Fruit fly (Drosophila melanogaster) whole organism, wandering third instar larva: ENCODE results near the gene RpS28b.

Source experiments
- Abd-B ChIP-seq: fragments of >200 bp; optimal IDR thresholded peaks from 2 replicates; lab custom pipeline; 2017; ENCODE audit warnings: missing biosample characterization, missing genetic modification characterization
- CG32264 ChIP-seq: fragments of 200-800 bp; sonication (Bioruptor generic); optimal IDR thresholded peaks from 2 replicates; lab custom pipeline; 2016; ENCODE audit warnings: missing biosample characterization, missing genetic modification characterization
- CG9705 ChIP-seq: fragments of 200-800 bp; sonication (Bioruptor generic); optimal IDR thresholded peaks from 2 replicates; lab custom pipeline; 2018; ENCODE audit warnings: missing biosample characterization, mild to moderate bottlenecking, missing genetic modification characterization
- CrebA ChIP-seq: fragments of 200-800 bp; sonication (Bioruptor generic); optimal IDR thresholded peaks from 2 replicates; lab custom pipeline; 2016; ENCODE audit warnings: missing biosample characterization, mild to moderate bottlenecking, missing genetic modification characterization, borderline replicate concordance
- Dfd ChIP-seq: fragments of >200 bp; optimal IDR thresholded peaks from 2 replicates; lab custom pipeline; 2017; ENCODE audit warnings: missing biosample characterization, missing genetic modification characterization
- Dif ChIP-seq: fragments of 200-275, 200-300 bp; sonication (Bioruptor generic); optimal IDR thresholded peaks from 2 replicates; lab custom pipeline; 2018; ENCODE audit warnings: missing biosample characterization, missing genetic modification characterization; ENCODE audit not compliant: partially characterized antibody
- GATAd ChIP-seq: sonication (Bioruptor generic); optimal IDR thresholded peaks from 2 replicates; lab custom pipeline; 2016; ENCODE audit warnings: missing biosample characterization, missing genetic modification characterization
- HLH106 ChIP-seq: fragments of 200-800 bp; optimal IDR thresholded peaks from 3 replicates; lab custom pipeline; 2019; ENCODE audit warnings: missing biosample characterization, mild to moderate bottlenecking, missing genetic modification characterization, moderate library complexity
- Hnf4 ChIP-seq: fragments of 200-800 bp; sonication (Bioruptor generic); optimal IDR thresholded peaks from 2 replicates; lab custom pipeline; 2016; ENCODE audit warnings: missing biosample characterization, mild to moderate bottlenecking, missing genetic modification characterization
- Hr78 ChIP-seq: fragments of >200 bp; optimal IDR thresholded peaks from 2 replicates; lab custom pipeline; 2017; ENCODE audit warnings: missing biosample characterization, missing genetic modification characterization
- Hr83 ChIP-seq: fragments of 200-300 bp; sonication (Bioruptor generic); optimal IDR thresholded peaks from 2 replicates; lab custom pipeline; 2016; ENCODE audit warnings: missing biosample characterization, mild to moderate bottlenecking, missing genetic modification characterization, moderate library complexity; ENCODE audit not compliant: poor library complexity, severe bottlenecking
- Jra ChIP-seq: sonication (Bioruptor generic); optimal IDR thresholded peaks from 2 replicates; lab custom pipeline; 2016; ENCODE audit warnings: missing biosample characterization, missing genetic modification characterization
- Mio ChIP-seq: sonication (Bioruptor generic); optimal IDR thresholded peaks from 2 replicates; lab custom pipeline; 2016; ENCODE audit warnings: missing biosample characterization, missing genetic modification characterization
- Myc ChIP-seq: fragments of >200 bp; optimal IDR thresholded peaks from 2 replicates; lab custom pipeline; 2017
- N ChIP-seq: fragments of >200 bp; optimal IDR thresholded peaks from 2 replicates; lab custom pipeline; 2018; ENCODE audit warnings: missing biosample characterization, missing external identifiers, missing genetic modification characterization
- OdsH ChIP-seq: fragments of 200-800 bp; sonication (Bioruptor generic); optimal IDR thresholded peaks from 2 replicates; lab custom pipeline; 2016; ENCODE audit warnings: missing biosample characterization, mild to moderate bottlenecking, missing genetic modification characterization
- Rel ChIP-seq, 2 experiments: fragments of 200-800 bp; sonication (Bioruptor generic) in 1 of 2; optimal IDR thresholded peaks; 2 replicates in 1 of 2; 3 replicates in 1 of 2; lab custom pipeline; 2016 to 2019; ENCODE audit warnings: mild to moderate bottlenecking in 2 of 2, missing biosample characterization in 2 of 2, missing genetic modification characterization in 2 of 2, moderate library complexity in 1 of 2
- Sp1 ChIP-seq: fragments of 200-800 bp; sonication (Bioruptor generic); optimal IDR thresholded peaks from 3 replicates; lab custom pipeline; 2019; ENCODE audit warnings: missing biosample characterization, mild to moderate bottlenecking, missing genetic modification characterization, moderate library complexity
- Vsx2 ChIP-seq: fragments of 200-300, 225-300 bp; sonication (Bioruptor generic); optimal IDR thresholded peaks from 2 replicates; lab custom pipeline; 2018; ENCODE audit warnings: missing biosample characterization, missing genetic modification characterization; ENCODE audit not compliant: partially characterized antibody
- br ChIP-seq: fragments of 200-800 bp; sonication (Bioruptor generic); optimal IDR thresholded peaks from 2 replicates; lab custom pipeline; 2016; ENCODE audit warnings: missing biosample characterization, missing genetic modification characterization
- brk ChIP-seq: fragments of 200-800 bp; sonication (Bioruptor generic); optimal IDR thresholded peaks from 2 replicates; lab custom pipeline; 2016; ENCODE audit warnings: missing biosample characterization, mild to moderate bottlenecking, missing genetic modification characterization
- dl ChIP-seq, 2 experiments: fragments of 175-275, 200-275 bp in 1 of 2; fragments of 200-275 bp in 1 of 2; sonication (Bioruptor generic); optimal IDR thresholded peaks; lab custom pipeline; 2018; ENCODE audit warnings: mild to moderate bottlenecking in 2 of 2, missing biosample characterization in 2 of 2, missing genetic modification characterization in 2 of 2, moderate library complexity in 2 of 2; ENCODE audit not compliant: partially characterized antibody in 2 of 2, insufficient read depth in 1 of 2
- dmrt93B ChIP-seq: fragments of 200-800 bp; sonication (Bioruptor generic); optimal IDR thresholded peaks from 2 replicates; lab custom pipeline; 2018; ENCODE audit warnings: missing biosample characterization, mild to moderate bottlenecking, missing genetic modification characterization
- dsf ChIP-seq: sonication (Bioruptor generic); optimal IDR thresholded peaks from 2 replicates; lab custom pipeline; 2016; ENCODE audit warnings: missing biosample characterization, missing genetic modification characterization, borderline replicate concordance
- ey ChIP-seq: fragments of 200-800 bp; sonication (Bioruptor generic); optimal IDR thresholded peaks from 2 replicates; lab custom pipeline; 2016; ENCODE audit warnings: missing biosample characterization, missing genetic modification characterization
- foxo ChIP-seq, 2 experiments: fragments of 200-800 bp; sonication (Bioruptor generic); optimal IDR thresholded peaks; 2 replicates in 1 of 2; 3 replicates in 1 of 2; lab custom pipeline; 2016 to 2017; ENCODE audit warnings: missing biosample characterization in 2 of 2, missing genetic modification characterization in 2 of 2
- fru ChIP-seq: fragments of 200-800 bp; sonication (Bioruptor generic); optimal IDR thresholded peaks from 3 replicates; lab custom pipeline; 2016; ENCODE audit warnings: missing biosample characterization, mild to moderate bottlenecking, missing genetic modification characterization
- h ChIP-seq: fragments of 200-800 bp; sonication (Bioruptor generic); optimal IDR thresholded peaks from 3 replicates; lab custom pipeline; 2016; ENCODE audit warnings: missing biosample characterization, mild to moderate bottlenecking, missing genetic modification characterization
- jim ChIP-seq: fragments of 175-275, 200-325 bp; sonication (Bioruptor generic); optimal IDR thresholded peaks from 2 replicates; lab custom pipeline; 2016; ENCODE audit warnings: missing biosample characterization, mild to moderate bottlenecking, missing genetic modification characterization
- lola ChIP-seq: fragments of >200 bp; optimal IDR thresholded peaks from 2 replicates; lab custom pipeline; 2017; ENCODE audit warnings: missing biosample characterization, missing genetic modification characterization
- pan ChIP-seq: fragments of >200 bp; optimal IDR thresholded peaks from 2 replicates; lab custom pipeline; 2017
- psq ChIP-seq: fragments of 200-800 bp; sonication (Bioruptor generic); optimal IDR thresholded peaks from 3 replicates; lab custom pipeline; 2017; ENCODE audit warnings: missing biosample characterization, mild to moderate bottlenecking, missing genetic modification characterization, moderate library complexity
- rgr ChIP-seq: fragments of 200-800 bp; sonication (Bioruptor generic); optimal IDR thresholded peaks from 3 replicates; lab custom pipeline; 2016; ENCODE audit warnings: missing biosample characterization, mild to moderate bottlenecking, missing genetic modification characterization
- sage ChIP-seq: fragments of 200-800 bp; sonication (Bioruptor generic); optimal IDR thresholded peaks from 2 replicates; lab custom pipeline; 2016; ENCODE audit warnings: missing biosample characterization, mild to moderate bottlenecking, missing genetic modification characterization
- sv ChIP-seq: fragments of 200-800 bp; sonication (Bioruptor generic); optimal IDR thresholded peaks from 3 replicates; lab custom pipeline; 2016; ENCODE audit warnings: missing biosample characterization, missing genetic modification characterization
- tai ChIP-seq: sonication (Bioruptor generic); optimal IDR thresholded peaks from 2 replicates; lab custom pipeline; 2016; ENCODE audit warnings: missing biosample characterization, missing genetic modification characterization
- usp ChIP-seq: fragments of >200 bp; optimal IDR thresholded peaks from 2 replicates; lab custom pipeline; 2017; ENCODE audit warnings: missing biosample characterization, missing genetic modification characterization
- woc ChIP-seq: sonication (Bioruptor generic); optimal IDR thresholded peaks from 2 replicates; lab custom pipeline; 2016; ENCODE audit warnings: missing biosample characterization, mild to moderate bottlenecking, missing genetic modification characterization

Gene RpS28b

DNA sequence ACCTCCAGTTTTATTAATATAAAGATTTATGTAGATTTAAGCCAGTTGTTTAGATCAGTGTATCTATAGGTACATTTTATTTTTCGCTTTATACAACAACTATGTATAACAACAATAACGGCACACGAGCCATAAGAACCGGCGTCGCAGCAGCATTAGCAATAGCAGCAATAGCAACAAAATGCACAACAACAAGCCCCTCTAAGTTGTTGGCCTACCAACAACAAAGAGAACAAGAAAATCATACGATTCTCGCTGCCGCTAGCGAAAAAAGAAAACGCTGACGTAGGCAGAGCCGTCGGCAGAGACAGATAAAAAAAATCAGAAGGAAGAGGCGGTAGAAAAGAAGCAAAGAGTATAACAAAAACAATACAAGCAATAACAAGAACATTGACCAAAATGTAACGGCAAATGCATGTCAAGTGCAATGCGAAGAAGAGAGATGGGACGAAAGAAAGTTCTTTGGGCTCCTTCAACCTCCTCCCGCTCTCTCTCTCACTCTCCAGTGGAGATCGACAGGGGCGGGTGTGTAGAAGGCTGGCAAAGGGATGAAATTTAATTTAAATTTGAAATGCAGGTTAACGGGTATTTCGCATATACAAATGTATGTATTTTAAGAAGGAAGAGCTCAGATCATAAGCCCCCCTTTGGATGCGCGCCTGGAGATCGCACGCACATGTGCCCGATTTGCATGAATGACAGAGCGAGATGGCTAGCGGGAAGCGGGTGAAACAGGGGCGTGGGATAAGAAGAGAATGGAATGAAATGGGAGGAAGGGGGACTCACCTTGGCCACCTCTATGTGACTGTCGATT lies 24.5 kb downstream of the RpS28b start (continued):
- no peak for TF ChIP-seq N (GFP tag; lab: Kevin White, UChicago)
- TF ChIP-seq usp (GFP tag; lab: Kevin White, UChicago), result no peak
- TF ChIP-seq lola, result no peak
- TF ChIP-seq h (GFP tag; lab: Kevin White, UChicago), result peak; percentile 100
- TF ChIP-seq, all 38 proteins: peak for 27

DNA sequence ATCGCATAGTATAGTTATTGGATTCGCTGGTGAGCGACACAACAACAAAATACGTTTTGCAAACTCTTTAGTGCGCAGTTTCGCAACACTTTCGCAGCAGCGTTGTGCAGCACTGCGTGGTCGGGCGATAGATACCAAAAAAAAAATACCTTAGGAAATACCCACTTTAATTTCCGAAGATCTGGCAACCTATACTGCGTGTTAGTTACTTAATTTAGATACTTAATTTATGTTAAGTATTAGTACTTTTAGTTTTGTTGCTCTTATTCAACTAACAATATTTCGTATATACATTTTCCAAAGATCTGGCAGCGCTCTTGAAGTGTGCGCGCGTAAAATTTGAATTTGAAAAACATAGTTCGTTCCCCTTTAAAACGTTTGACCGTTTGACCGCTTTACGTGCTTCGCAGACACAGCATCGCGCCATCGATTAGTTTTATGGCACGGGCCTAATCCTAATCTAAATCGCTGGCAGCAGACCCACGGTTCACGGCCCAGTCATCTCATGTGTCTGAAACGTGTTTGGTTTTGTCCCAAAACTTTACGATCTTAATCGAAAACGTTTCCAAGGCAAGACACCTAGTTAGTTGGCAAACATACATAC lies 25.6 kb downstream of the RpS28b start, which contains the start of gene LPCAT:
TSS of gene LPCAT (minus strand) at position 70 of the 604 bp plus-strand sequence.
- TF ChIP-seq rgr (GFP tag; lab: Kevin White, UChicago), result peak; percentile 60
- peak in 1 of 2 experiments; percentile 88 for TF ChIP-seq foxo (GFP tag; optimal IDR thresholded peaks at IDR 0.05; lab: Kevin White, UChicago)
- TF ChIP-seq dmrt93B (GFP tag; lab: Kevin White, UChicago), result peak; percentile 48
- no peak for TF ChIP-seq Abd-B (GFP tag; lab: Kevin White, UChicago)
- peak; percentile 72 for TF ChIP-seq HLH106 (tag; lab: Kevin White, UChicago)
- peak; percentile 23 for TF ChIP-seq OdsH (GFP tag; lab: Kevin White, UChicago)
- peak; percentile 9 for TF ChIP-seq Dif
- peak; percentile 73 for TF ChIP-seq CG9705 (GFP tag; lab: Kevin White, UChicago)
- TF ChIP-seq sv (GFP tag; lab: Kevin White, UChicago), result peak; percentile 83
- peak; percentile 80 for TF ChIP-seq tai
- no peak for TF ChIP-seq N (GFP tag; lab: Kevin White, UChicago)
- TF ChIP-seq dsf, result peak; percentile 23
- TF ChIP-seq Hnf4 (GFP tag; lab: Kevin White, UChicago), result peak; percentile 80
- no peak for TF ChIP-seq GATAd (GFP tag; lab: Kevin White, UChicago)
- no peak for TF ChIP-seq usp (GFP tag; lab: Kevin White, UChicago)
- peak; percentile 27 for TF ChIP-seq woc
- TF ChIP-seq Sp1 (GFP tag; lab: Kevin White, UChicago), result peak; percentile 69
- TF ChIP-seq Mio, result no peak
- peak; percentile 32 for TF ChIP-seq CG32264 (GFP tag; lab: Kevin White, UChicago)
- TF ChIP-seq Hr83, result peak; percentile 92
- peak; percentile 83 for TF ChIP-seq fru (GFP tag; lab: Kevin White, UChicago)
- TF ChIP-seq ey (GFP tag; lab: Kevin White, UChicago), result peak; percentile 78
- peak; percentile 62 for TF ChIP-seq br (GFP tag; lab: Kevin White, UChicago)
- TF ChIP-seq h (GFP tag; lab: Kevin White, UChicago), result peak; percentile 69
- no peak for TF ChIP-seq Vsx2 (GFP tag; lab: Kevin White, UChicago)
- no peak for TF ChIP-seq Rel (GFP tag; optimal IDR thresholded peaks at IDR 0.05; lab: Kevin White, UChicago)
- TF ChIP-seq Rel (tag; optimal IDR thresholded peaks at IDR 0.05; lab: Kevin White, UChicago), result no peak
- TF ChIP-seq Dfd, result no peak
- TF ChIP-seq psq (GFP tag; lab: Kevin White, UChicago), result no peak
- no peak for TF ChIP-seq lola
- peak; percentile 67 for TF ChIP-seq sage (GFP tag; lab: Kevin White, UChicago)
- no peak for TF ChIP-seq dl (GFP tag; optimal IDR thresholded peaks at IDR 0.05; lab: Kevin White, UChicago; ENCODE audit: insufficient read depth in 1 of 2, partially characterized antibody in 2 of 2)
- peak; percentile 31 for TF ChIP-seq Myc (lab: Kevin White, UChicago)
- peak; percentile 40 for TF ChIP-seq CrebA (GFP tag; lab: Kevin White, UChicago)
- TF ChIP-seq Hr78 (GFP tag; lab: Kevin White, UChicago), result no peak
- no peak for TF ChIP-seq pan (lab: Kevin White, UChicago)
- TF ChIP-seq jim (GFP tag; lab: Kevin White, UChicago), result peak; percentile 34
- peak; percentile 71 for TF ChIP-seq Jra (GFP tag; lab: Kevin White, UChicago)
- no peak for TF ChIP-seq brk (GFP tag; lab: Kevin White, UChicago)
